Worm (Caenorhabditis elegans): Measurements from ENCODE around the gene panl-3.

The panl-3 gene

ce11 chrIII:9818763-9819162 is at the start of gene panl-3:
Gene panl-3, plus strand, starts transcription at chrIII:9819056.
- TF ChIP-seq nhr-11 (tag; optimal IDR thresholded peaks at IDR 0.05) (no peak), hpl-2 (GFP tag; optimal IDR thresholded peaks at IDR 0.05) (no peak), egl-13 (tag; optimal IDR thresholded peaks at IDR 0.05) (no peak), snpc-4 (tag; optimal IDR thresholded peaks at IDR 0.05) (peak; percentile 18), pqm-1 (tag; optimal IDR thresholded peaks at IDR 0.05) (no peak), C04F5.9 (tag; optimal IDR thresholded peaks at IDR 0.05) (no peak), nhr-90 (tag; optimal IDR thresholded peaks at IDR 0.05; ENCODE audit: poor library complexity) (peak; percentile 61), F16B12.6 (tag; optimal IDR thresholded peaks at IDR 0.05) (peak; percentile 98), alr-1 (tag; optimal IDR thresholded peaks at IDR 0.05; ENCODE audit: borderline replicate concordance) (no peak), nhr-19 (GFP tag; conservative IDR thresholded peaks at IDR 0.05) (peak; percentile 55), nhr-85 (tag) (peak; percentile 68), nhr-12 (tag; optimal IDR thresholded peaks at IDR 0.05) (no peak), blmp-1 (tag; optimal IDR thresholded peaks at IDR 0.05) (no peak), sup-37 (GFP tag; optimal IDR thresholded peaks at IDR 0.05) (no peak), aly-2 (tag; optimal IDR thresholded peaks at IDR 0.05) (no peak), unc-30 (tag; optimal IDR thresholded peaks at IDR 0.05) (no peak), ceh-90 (tag; optimal IDR thresholded peaks at IDR 0.05) (no peak), sox-4 (tag; optimal IDR thresholded peaks at IDR 0.05) (no peak), nhr-237 (tag; optimal IDR thresholded peaks at IDR 0.05) (no peak), C34B4.2 (tag; optimal IDR thresholded peaks at IDR 0.05) (no peak), ceh-63 (GFP tag; optimal IDR thresholded peaks at IDR 0.05) (no peak), sptf-1 (tag; optimal IDR thresholded peaks at IDR 0.05) (no peak), pag-3 (tag; optimal IDR thresholded peaks at IDR 0.05; ENCODE audit: borderline replicate concordance, insufficient read depth) (no peak), tlp-1 (tag; optimal IDR thresholded peaks at IDR 0.05) (no peak), nhr-20 (tag; optimal IDR thresholded peaks at IDR 0.05) (peak; percentile 80), hlh-17 (GFP tag; optimal IDR thresholded peaks at IDR 0.05; ENCODE audit: borderline replicate concordance) (no peak), ama-1 (optimal IDR thresholded peaks at IDR 0.05) (no peak), lin-39 (tag; optimal IDR thresholded peaks at IDR 0.05) (no peak), C16A3.4 (tag; optimal IDR thresholded peaks at IDR 0.05) (peak; percentile 79), aha-1 (tag; optimal IDR thresholded peaks at IDR 0.05) (no peak), unc-130 (tag; optimal IDR thresholded peaks at IDR 0.05) (peak; percentile 94), irx-1 (tag; optimal IDR thresholded peaks at IDR 0.05) (no peak), nhr-47 (tag; optimal IDR thresholded peaks at IDR 0.05) (peak; percentile 69), jun-1 (tag; optimal IDR thresholded peaks at IDR 0.05) (no peak), ceh-82 (tag; optimal IDR thresholded peaks at IDR 0.05) (peak; percentile 10 to 57 (median 38)), fkh-10 (GFP tag; optimal IDR thresholded peaks at IDR 0.05) (no peak), elt-3 (tag; optimal IDR thresholded peaks at IDR 0.05) (peak in 2 of 6 experiments; percentile 30 to 48), unc-62 (GFP tag; optimal IDR thresholded peaks at IDR 0.05) (no peak), efl-3 (GFP tag; optimal IDR thresholded peaks at IDR 0.05) (no peak), nhr-28 (tag; optimal IDR thresholded peaks at IDR 0.05) (no peak), mab-9 (GFP tag; IDR thresholded peaks at IDR 0.05) (peak; percentile 73), ets-5 (GFP tag; IDR thresholded peaks at IDR 0.05) (no peak), mep-1 (tag; optimal IDR thresholded peaks at IDR 0.05) (peak; percentile 93), snu-23 (GFP tag; optimal IDR thresholded peaks at IDR 0.05) (peak; percentile 83), egl-27 (tag; optimal IDR thresholded peaks at IDR 0.05) (no peak), zag-1 (tag; optimal IDR thresholded peaks at IDR 0.05) (no peak), zip-4 (GFP tag; optimal IDR thresholded peaks at IDR 0.05) (no peak), grh-1 (GFP tag; IDR thresholded peaks at IDR 0.05) (no peak), lin-14 (GFP tag; optimal IDR thresholded peaks at IDR 0.05) (peak; percentile 91), fkh-8 (tag; optimal IDR thresholded peaks at IDR 0.05) (peak; percentile 65), swsn-7 (tag; optimal IDR thresholded peaks at IDR 0.05) (peak; percentile 70), pax-3 (tag; optimal IDR thresholded peaks at IDR 0.05) (no peak), nhr-76 (tag; optimal IDR thresholded peaks at IDR 0.05) (no peak), lin-35 (GFP tag; optimal IDR thresholded peaks at IDR 0.05) (peak; percentile 71 to 85)
